Fruit fly (Drosophila melanogaster) whole organism, embryonic: ENCODE data around the gene CG10694.
A peak's percentile ranks its signal among the peaks of the same experiment; 100 is the strongest.

Experiments used
- BEAF-32 ChIP-seq: fragments of 200-800 bp; sonication (Bioruptor generic); optimal IDR thresholded peaks from 3 replicates; lab custom pipeline; 2017; ENCODE audit warnings: missing biosample characterization, missing genetic modification characterization, mild to moderate bottlenecking, moderate library complexity, missing genetic modification reagents
- CG10274 ChIP-seq: fragments of 200-800 bp; sonication (Bioruptor generic); optimal IDR thresholded peaks from 3 replicates; lab custom pipeline; 2017; ENCODE audit warnings: missing biosample characterization, mild to moderate bottlenecking, missing genetic modification characterization
- CG10543 ChIP-seq: fragments of 200-800 bp; sonication (Bioruptor generic); optimal IDR thresholded peaks from 3 replicates; lab custom pipeline; 2017; ENCODE audit warnings: missing biosample characterization, mild to moderate bottlenecking, missing genetic modification characterization, moderate library complexity
- CG11695 ChIP-seq: fragments of 200-800 bp; sonication (Bioruptor generic); IDR thresholded peaks from 3 replicates; pipeline ENCODE4 v1.3.6; 2022; ENCODE audit warnings: missing biosample characterization, missing genetic modification characterization
- CG13287 ChIP-seq: fragments of 200-800 bp; sonication (Bioruptor generic); IDR thresholded peaks from 2 replicates; pipeline ENCODE4 v1.3.6; 2022; ENCODE audit warnings: missing biosample characterization, missing genetic modification characterization; ENCODE audit not compliant: partially characterized antibody
- CG14965 ChIP-seq: fragments of 200-800 bp; sonication (Bioruptor generic); optimal IDR thresholded peaks from 2 replicates; lab custom pipeline; 2016; ENCODE audit warnings: missing biosample characterization, missing genetic modification characterization, borderline replicate concordance
- CG17385 ChIP-seq: fragments of 200-800 bp; sonication (Bioruptor generic); optimal IDR thresholded peaks from 3 replicates; lab custom pipeline; 2018; ENCODE audit warnings: missing biosample characterization, mild to moderate bottlenecking, missing genetic modification characterization
- CG17802 ChIP-seq: fragments of 200-800 bp; sonication (Bioruptor generic); optimal IDR thresholded peaks from 2 replicates; lab custom pipeline; 2018; ENCODE audit warnings: missing biosample characterization, mild to moderate bottlenecking, missing genetic modification characterization, moderate library complexity
- CG18011 ChIP-seq: fragments of 200-800 bp; sonication (Bioruptor generic); optimal IDR thresholded peaks from 2 replicates; lab custom pipeline; 2017; ENCODE audit warnings: missing biosample characterization, missing genetic modification characterization, mild to moderate bottlenecking, moderate library complexity, missing genotype
- CG33213 ChIP-seq: fragments of 200-800 bp; sonication (Bioruptor generic); optimal IDR thresholded peaks from 3 replicates; lab custom pipeline; 2016; ENCODE audit warnings: missing biosample characterization, missing genetic modification characterization
- CG34224 ChIP-seq: fragments of 200-800 bp; sonication (Bioruptor generic); IDR thresholded peaks from 3 replicates; pipeline ENCODE4 v1.3.6; 2022; ENCODE audit warnings: missing biosample characterization, missing genetic modification characterization; ENCODE audit not compliant: partially characterized antibody
- CG4328 ChIP-seq: fragments of 200-800 bp; sonication (Bioruptor generic); optimal IDR thresholded peaks from 3 replicates; lab custom pipeline; 2017; ENCODE audit warnings: missing biosample characterization, missing genetic modification reagents, missing genetic modification characterization
- CG4360 ChIP-seq: fragments of 200-800 bp; sonication (Bioruptor generic); IDR thresholded peaks from 2 replicates; pipeline ENCODE4 v1.3.6; 2022; ENCODE audit warnings: missing biosample characterization, missing genetic modification characterization
- CG4820 ChIP-seq: fragments of 200-800 bp; sonication (Bioruptor generic); optimal IDR thresholded peaks from 3 replicates; lab custom pipeline; 2016; ENCODE audit warnings: missing biosample characterization, missing genetic modification characterization
- CG6175 ChIP-seq: fragments of 200-800 bp; sonication (Bioruptor generic); IDR thresholded peaks from 3 replicates; pipeline ENCODE4 v1.3.6; 2022; ENCODE audit warnings: missing biosample characterization, missing genetic modification characterization
- CG6272 ChIP-seq: fragments of 200-800 bp; sonication (Bioruptor generic); IDR thresholded peaks from 2 replicates; pipeline ENCODE4 v1.3.6; 2022; ENCODE audit warnings: missing biosample characterization, missing genetic modification characterization
- CG8290 ChIP-seq, 3 experiments: fragments of 200-800 bp; sonication (Bioruptor generic); optimal IDR thresholded peaks; 2 replicates each; lab custom pipeline; 2016 to 2019; ENCODE audit warnings: missing biosample characterization in 3 of 3, missing genetic modification characterization in 3 of 3, mild to moderate bottlenecking in 2 of 3, moderate library complexity in 1 of 3
- CG9437 ChIP-seq: fragments of 200-800 bp; sonication (Bioruptor generic); optimal IDR thresholded peaks from 2 replicates; lab custom pipeline; 2018; ENCODE audit warnings: missing biosample characterization, mild to moderate bottlenecking, missing genetic modification characterization
- CHES-1-like ChIP-seq: fragments of 200-800 bp; sonication (Bioruptor generic); optimal IDR thresholded peaks from 2 replicates; lab custom pipeline; 2016; ENCODE audit warnings: missing biosample characterization, missing genetic modification characterization
- CTCF ChIP-seq: fragments of 200-800 bp; sonication (Bioruptor generic); optimal IDR thresholded peaks from 2 replicates; lab custom pipeline; 2017; ENCODE audit warnings: missing biosample characterization, mild to moderate bottlenecking, missing genetic modification characterization, moderate library complexity
- Camta ChIP-seq: fragments of 200-800 bp; sonication (Bioruptor generic); optimal IDR thresholded peaks from 2 replicates; lab custom pipeline; 2016; ENCODE audit warnings: missing biosample characterization, missing genetic modification characterization
- Drgx ChIP-seq: fragments of 200-800 bp; sonication (Bioruptor generic); IDR thresholded peaks from 2 replicates; pipeline ENCODE4 v1.3.6; 2022; ENCODE audit warnings: missing biosample characterization, missing genetic modification characterization
- HHEX ChIP-seq: fragments of 200-800 bp; sonication (Bioruptor generic); optimal IDR thresholded peaks from 3 replicates; lab custom pipeline; 2017; ENCODE audit warnings: missing biosample characterization, mild to moderate bottlenecking, missing genetic modification characterization, missing genetic modification reagents
- Hr51 ChIP-seq, 2 experiments: fragments of 200-800 bp; sonication (Bioruptor generic); optimal IDR thresholded peaks; 2 replicates in 1 of 2; 3 replicates in 1 of 2; lab custom pipeline; 2016 to 2018; ENCODE audit warnings: missing biosample characterization in 2 of 2, missing genetic modification characterization in 2 of 2, mild to moderate bottlenecking in 1 of 2, moderate library complexity in 1 of 2
- Jarid2 ChIP-seq: fragments of 200-800 bp; sonication (Bioruptor generic); optimal IDR thresholded peaks from 3 replicates; lab custom pipeline; 2017; ENCODE audit warnings: mild to moderate bottlenecking, missing biosample characterization, missing genetic modification reagents, missing genetic modification characterization
- Mrtf ChIP-seq: fragments of 200-800 bp; sonication (Bioruptor generic); IDR thresholded peaks from 3 replicates; pipeline ENCODE4 v1.3.6; 2022; ENCODE audit warnings: missing biosample characterization, missing genetic modification characterization
- NK7.1 ChIP-seq: fragments of 200-800 bp; sonication (Bioruptor generic); optimal IDR thresholded peaks from 3 replicates; lab custom pipeline; 2016; ENCODE audit warnings: missing biosample characterization, missing genetic modification characterization
- Scr ChIP-seq: fragments of 200-800 bp; sonication (Bioruptor generic); IDR thresholded peaks from 2 replicates; pipeline ENCODE4 v1.3.6; 2022; ENCODE audit warnings: missing biosample characterization, missing genetic modification characterization; ENCODE audit not compliant: partially characterized antibody
- Sox100B ChIP-seq: fragments of 200-800 bp; sonication (Bioruptor generic); optimal IDR thresholded peaks from 3 replicates; lab custom pipeline; 2018; ENCODE audit warnings: missing biosample characterization, mild to moderate bottlenecking, missing genetic modification characterization
- Stat92E ChIP-seq, 3 experiments: fragments of >200 bp in 2 of 3; fragments of 200-800 bp in 1 of 3; sonication (Bioruptor generic) in 1 of 3; optimal IDR thresholded peaks; 2 replicates each; lab custom pipeline; 2017 to 2019; ENCODE audit warnings: missing biosample characterization in 3 of 3, missing genetic modification characterization in 3 of 3, mild to moderate bottlenecking in 1 of 3, moderate library complexity in 1 of 3
- TFAM ChIP-seq: fragments of 200-800 bp; sonication (Bioruptor generic); optimal IDR thresholded peaks from 2 replicates; lab custom pipeline; 2017; ENCODE audit warnings: missing biosample characterization, missing genetic modification characterization, inconsistent platforms
- Taf1 ChIP-seq: fragments of 200-800 bp; sonication (Bioruptor generic); IDR thresholded peaks from 2 replicates; pipeline ENCODE4 v1.3.6; 2022; ENCODE audit warnings: missing biosample characterization, missing genetic modification characterization
- cad ChIP-seq: fragments of >200 bp; optimal IDR thresholded peaks from 2 replicates; lab custom pipeline; 2017; ENCODE audit warnings: missing biosample characterization, missing genetic modification characterization
- chif ChIP-seq, 2 experiments: fragments of 200-800 bp; sonication (Bioruptor generic); optimal IDR thresholded peaks; 3 replicates each; lab custom pipeline; 2016; ENCODE audit warnings: missing biosample characterization in 2 of 2, missing genetic modification characterization in 2 of 2
- dati ChIP-seq: fragments of 200-800 bp; sonication (Bioruptor generic); IDR thresholded peaks from 2 replicates; pipeline ENCODE4 v1.3.6; 2022; ENCODE audit warnings: missing biosample characterization, missing genetic modification characterization
- eyg ChIP-seq: fragments of 200-800 bp; sonication (Bioruptor generic); optimal IDR thresholded peaks from 3 replicates; lab custom pipeline; 2016; ENCODE audit warnings: missing biosample characterization, missing genetic modification characterization
- fd3F ChIP-seq: fragments of 200-800 bp; sonication (Bioruptor generic); optimal IDR thresholded peaks from 2 replicates; lab custom pipeline; 2018; ENCODE audit warnings: missing biosample characterization, mild to moderate bottlenecking, missing genetic modification characterization, moderate library complexity
- ham ChIP-seq: fragments of 200-800 bp; sonication (Bioruptor generic); IDR thresholded peaks from 2 replicates; pipeline ENCODE4 v1.3.6; 2022; ENCODE audit warnings: missing biosample characterization, missing genetic modification characterization
- hbn ChIP-seq: fragments of 200-800 bp; sonication (Bioruptor generic); IDR thresholded peaks from 2 replicates; pipeline ENCODE4 v1.3.6; 2022; ENCODE audit warnings: missing biosample characterization, missing genetic modification characterization; ENCODE audit not compliant: partially characterized antibody
- inv ChIP-seq: fragments of 200-800 bp; sonication (Bioruptor generic); IDR thresholded peaks from 2 replicates; pipeline ENCODE4 v1.3.6; 2022; ENCODE audit warnings: missing biosample characterization, missing genetic modification characterization; ENCODE audit not compliant: partially characterized antibody
- knrl ChIP-seq: fragments of 200-800 bp; sonication (Bioruptor generic); IDR thresholded peaks from 3 replicates; pipeline ENCODE4 v1.3.6; 2022; ENCODE audit warnings: missing biosample characterization, missing genetic modification characterization; ENCODE audit not compliant: partially characterized antibody
- lmd ChIP-seq: fragments of 200-800 bp; sonication (Bioruptor generic); IDR thresholded peaks from 2 replicates; pipeline ENCODE4 v1.3.6; 2022; ENCODE audit warnings: missing biosample characterization, missing genetic modification characterization
- nau ChIP-seq: fragments of 200-800 bp; sonication (Bioruptor generic); optimal IDR thresholded peaks from 3 replicates; lab custom pipeline; 2017; ENCODE audit warnings: missing biosample characterization, mild to moderate bottlenecking, missing genetic modification characterization, missing genetic modification reagents
- oc ChIP-seq: fragments of 200-800 bp; sonication (Bioruptor generic); optimal IDR thresholded peaks from 2 replicates; lab custom pipeline; 2018; ENCODE audit warnings: missing biosample characterization, mild to moderate bottlenecking, missing genetic modification characterization, moderate library complexity
- pzg ChIP-seq: fragments of 200-800 bp; sonication (Bioruptor generic); optimal IDR thresholded peaks from 3 replicates; lab custom pipeline; 2018; ENCODE audit warnings: missing biosample characterization, mild to moderate bottlenecking, missing genetic modification characterization, moderate library complexity
- salm ChIP-seq: fragments of 200-800 bp; sonication (Bioruptor generic); optimal IDR thresholded peaks from 2 replicates; lab custom pipeline; 2018; ENCODE audit warnings: missing biosample characterization, mild to moderate bottlenecking, missing genetic modification characterization
- sens-2 ChIP-seq: fragments of 200-800 bp; sonication (Bioruptor generic); IDR thresholded peaks from 2 replicates; pipeline ENCODE4 v1.3.6; 2022; ENCODE audit warnings: missing biosample characterization, missing genetic modification characterization
- slbo ChIP-seq: fragments of 200-800 bp; sonication (Bioruptor generic); IDR thresholded peaks from 2 replicates; pipeline ENCODE4 v1.3.6; 2022; ENCODE audit warnings: missing biosample characterization, missing genetic modification characterization
- unc-4 ChIP-seq: fragments of 200-800 bp; sonication (Bioruptor generic); IDR thresholded peaks from 2 replicates; pipeline ENCODE4 v1.3.6; 2022; ENCODE audit warnings: missing biosample characterization, missing genetic modification characterization; ENCODE audit not compliant: partially characterized antibody

Gene CG10694

dm6 chr3R:24108902-24109389 lies 1.8 kb downstream of the CG10694 start, which contains the start of the genes eIF4EHP and CG18428 (continued):
- TF ChIP-seq Hr51 (GFP tag; optimal IDR thresholded peaks at IDR 0.05; lab: Kevin White, UChicago), result peak; percentile 90 to 100
- TF ChIP-seq hbn (GFP tag; lab: Robert Waterston, UW), result no peak
- peak; percentile 100 for TF ChIP-seq fd3F (GFP tag; lab: Kevin White, UChicago)
- TF ChIP-seq NK7.1 (GFP tag; lab: Kevin White, UChicago), result peak; percentile 56
- TF ChIP-seq inv (GFP tag; lab: Robert Waterston, UW), result no peak
- peak; percentile 95 for TF ChIP-seq sens-2
- TF ChIP-seq HHEX (GFP tag; lab: Kevin White, UChicago), result peak; percentile 98
- peak; percentile 97 for TF ChIP-seq CG9437 (GFP tag; lab: Kevin White, UChicago)
- TF ChIP-seq CG11695, result no peak
- peak; percentile 35 for TF ChIP-seq BEAF-32 (GFP tag; lab: Kevin White, UChicago)
- no peak for TF ChIP-seq unc-4
- peak; percentile 87 for TF ChIP-seq TFAM (GFP tag; lab: Kevin White, UChicago)
- no peak; the same call in 1 of the 2 replicates for TF ChIP-seq Taf1 (GFP tag; lab: Robert Waterston, UW)
- TF ChIP-seq CG4360 (GFP tag; lab: Robert Waterston, UW), result no peak
- TF ChIP-seq nau (GFP tag; lab: Kevin White, UChicago), result peak; percentile 96
- TF ChIP-seq CG6175 (GFP tag; lab: Robert Waterston, UW), result no peak; the same call in none of the 3 replicates
- 0 out of 2 replicates have a peak, but pooled peaks have one; percentile 96 for TF ChIP-seq ham (GFP tag; lab: Robert Waterston, UW)
- TF ChIP-seq lmd (GFP tag; lab: Robert Waterston, UW), result no peak
- TF ChIP-seq CG14965 (GFP tag; lab: Kevin White, UChicago), result peak; percentile 11
- no peak for TF ChIP-seq knrl
- TF ChIP-seq CTCF, result peak; percentile 76
- TF ChIP-seq Camta (GFP tag; lab: Kevin White, UChicago), result peak; percentile 89
- TF ChIP-seq CG33213, result peak; percentile 85
- TF ChIP-seq pzg (GFP tag; lab: Kevin White, UChicago), result peak; percentile 74
- TF ChIP-seq Jarid2 (GFP tag; lab: Kevin White, UChicago), result peak; percentile 91
- TF ChIP-seq CG18011 (GFP tag; lab: Kevin White, UChicago), result peak; percentile 89
- no peak for TF ChIP-seq Scr (GFP tag; lab: Robert Waterston, UW)
- no peak for TF ChIP-seq cad (GFP tag; lab: Kevin White, UChicago)
- TF ChIP-seq CG13287, result no peak
- TF ChIP-seq slbo (GFP tag; lab: Robert Waterston, UW), result no peak
- peak; percentile 98 for TF ChIP-seq CG6272 (GFP tag; lab: Robert Waterston, UW)
- TF ChIP-seq Drgx (GFP tag; lab: Robert Waterston, UW), result no peak
- peak; percentile 98 for TF ChIP-seq salm
- TF ChIP-seq CG10274, result peak; percentile 94
- TF ChIP-seq Stat92E (GFP tag; optimal IDR thresholded peaks at IDR 0.05; lab: Kevin White, UChicago), result peak in 1 of 3 experiments; percentile 98
- peak; percentile 100 for TF ChIP-seq Sox100B (GFP tag; lab: Kevin White, UChicago)
- peak; percentile 100 for TF ChIP-seq CG10543 (GFP tag; lab: Kevin White, UChicago)
- peak; percentile 88 for TF ChIP-seq CG17802 (tag; lab: Kevin White, UChicago)
- TF ChIP-seq CHES-1-like (GFP tag; lab: Kevin White, UChicago), result peak; percentile 87
- peak; percentile 96 for TF ChIP-seq CG4820 (GFP tag; lab: Kevin White, UChicago)
- no peak; the same call in 1 of the 3 replicates for TF ChIP-seq Mrtf (GFP tag; lab: Robert Waterston, UW)
- peak; percentile 98 for TF ChIP-seq CG8290 (GFP tag; optimal IDR thresholded peaks at IDR 0.05; lab: Kevin White, UChicago)
- TF ChIP-seq CG8290 (tag; optimal IDR thresholded peaks at IDR 0.05; lab: Kevin White, UChicago), result peak; percentile 88 to 96
- no peak for TF ChIP-seq dati
- TF ChIP-seq chif (GFP tag; optimal IDR thresholded peaks at IDR 0.05; lab: Kevin White, UChicago), result peak; percentile 79 to 88
- TF ChIP-seq oc (tag; lab: Kevin White, UChicago), result peak; percentile 99
- TF ChIP-seq CG17385, result peak; percentile 99
- peak; percentile 74 for TF ChIP-seq eyg (GFP tag; lab: Kevin White, UChicago)
- TF ChIP-seq CG4328 (GFP tag; lab: Kevin White, UChicago), result peak; percentile 99
- no peak for TF ChIP-seq CG34224 (GFP tag; lab: Robert Waterston, UW)
